Worm (Caenorhabditis elegans) whole organism, late embryonic: ENCODE results near the gene C25F9.9.

Source experiments
- ceh-19 ChIP-seq: fragments of 200-800 bp; sonication (Bioruptor generic); optimal IDR thresholded peaks from 2 replicates; lab custom pipeline; 2018; ENCODE audit warnings: mild to moderate bottlenecking, missing genetic modification characterization, missing compliant biosample characterization
- dve-1 ChIP-seq: sonication (generic microtip); optimal IDR thresholded peaks from 2 replicates; lab custom pipeline; 2017; ENCODE audit warnings: antibody characterized with exemption, mild to moderate bottlenecking, missing genetic modification characterization, missing compliant biosample characterization
- fkh-10 ChIP-seq: fragments of 150-350 bp; optimal IDR thresholded peaks from 2 replicates; lab custom pipeline; 2014; ENCODE audit warnings: missing biosample characterization, missing genetic modification reagents, missing genetic modification characterization
- hlh-30 ChIP-seq: sonication (generic microtip); optimal IDR thresholded peaks from 2 replicates; lab custom pipeline; 2017; ENCODE audit warnings: antibody characterized with exemption, missing genetic modification characterization, missing compliant biosample characterization; ENCODE audit not compliant: insufficient read depth
- lin-11 ChIP-seq: fragments of 200-800 bp; sonication (Bioruptor generic); optimal IDR thresholded peaks from 2 replicates; lab custom pipeline; 2018; ENCODE audit warnings: mild to moderate bottlenecking, missing genetic modification characterization, missing compliant biosample characterization
- nhr-11 ChIP-seq: fragments of 150-350 bp; optimal IDR thresholded peaks from 2 replicates; lab custom pipeline; 2014; ENCODE audit warnings: missing biosample characterization, missing genetic modification characterization
- pax-1 ChIP-seq: fragments of 150-350 bp; optimal IDR thresholded peaks from 2 replicates; lab custom pipeline; 2014; ENCODE audit warnings: missing biosample characterization, missing genetic modification characterization
- rnt-1 ChIP-seq: sonication (generic microtip); optimal IDR thresholded peaks from 2 replicates; lab custom pipeline; 2016; ENCODE audit warnings: missing genetic modification characterization, missing compliant biosample characterization

ce11 chrV:19467574-19467973, 51.2 kb downstream of the C25F9.9 start, which contains the start of gene Y43F8B.23:
- no peak for TF ChIP-seq hlh-30 (tag; lab: Kevin White, UChicago)
- no peak for TF ChIP-seq dve-1 (tag; lab: Kevin White, UChicago)
- no peak for TF ChIP-seq fkh-10 (GFP tag; lab: Kevin White, UChicago)
- no peak for TF ChIP-seq ceh-19 (GFP tag; lab: Kevin White, UChicago)
- TF ChIP-seq rnt-1 (tag; lab: Kevin White, UChicago) = no peak
- no peak for TF ChIP-seq lin-11 (tag; lab: Kevin White, UChicago)
- TF ChIP-seq pax-1 = no peak
- TF ChIP-seq nhr-11 (tag; lab: Kevin White, UChicago) = no peak
